Worm (Caenorhabditis elegans): ENCODE measurements around the gene Y105C5A.508.

Gene Y105C5A.508

DNA sequence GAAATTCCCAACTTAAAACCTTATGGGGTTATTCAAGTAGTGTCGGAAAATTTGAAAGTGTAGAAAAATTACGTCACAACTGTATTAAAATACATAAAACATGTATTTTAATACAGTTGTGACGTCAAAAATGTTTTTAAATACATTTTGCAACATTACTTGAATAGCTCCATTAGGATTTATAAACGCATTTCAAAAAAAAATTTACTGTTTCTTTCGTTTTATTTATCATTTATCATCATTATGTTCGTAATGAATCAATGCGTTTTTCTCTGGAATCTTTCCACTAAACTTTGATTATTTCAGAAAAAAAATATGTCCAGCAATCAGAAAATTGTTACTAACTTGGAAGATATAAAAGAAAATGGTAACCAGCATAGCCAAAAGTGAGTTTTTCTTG, at the start of gene Y105C5A.508:
Gene Y105C5A.508 (plus strand): TSS at position 301 of the 400 bp plus-strand sequence.
- TF ChIP-seq ceh-28 (tag; optimal IDR thresholded peaks at IDR 0.05), result no peak
- TF ChIP-seq aly-2 (tag; optimal IDR thresholded peaks at IDR 0.05), result no peak
- TF ChIP-seq pqm-1 (tag; optimal IDR thresholded peaks at IDR 0.05), result no peak
- no peak for TF ChIP-seq daf-12 (tag; optimal IDR thresholded peaks at IDR 0.05)
- TF ChIP-seq hmg-11 (tag; optimal IDR thresholded peaks at IDR 0.05), result no peak
- no peak for TF ChIP-seq nhr-77 (tag; optimal IDR thresholded peaks at IDR 0.05)
- no peak for TF ChIP-seq fos-1 (tag; optimal IDR thresholded peaks at IDR 0.05)
- no peak for TF ChIP-seq elt-2 (tag; optimal IDR thresholded peaks at IDR 0.05)
- TF ChIP-seq fkh-10 (GFP tag; optimal IDR thresholded peaks at IDR 0.05), result no peak
- TF ChIP-seq mdl-1 (tag; optimal IDR thresholded peaks at IDR 0.05), result no peak
- no peak for TF ChIP-seq elt-1 (tag; optimal IDR thresholded peaks at IDR 0.05)
- TF ChIP-seq nhr-76 (tag; optimal IDR thresholded peaks at IDR 0.05), result no peak
- no peak for TF ChIP-seq ztf-11 (tag; optimal IDR thresholded peaks at IDR 0.05)
- TF ChIP-seq egl-5 (tag; optimal IDR thresholded peaks at IDR 0.05), result no peak
- no peak for TF ChIP-seq ama-1 (optimal IDR thresholded peaks at IDR 0.05)
- TF ChIP-seq lin-15B (tag; optimal IDR thresholded peaks at IDR 0.05), result no peak

DNA sequence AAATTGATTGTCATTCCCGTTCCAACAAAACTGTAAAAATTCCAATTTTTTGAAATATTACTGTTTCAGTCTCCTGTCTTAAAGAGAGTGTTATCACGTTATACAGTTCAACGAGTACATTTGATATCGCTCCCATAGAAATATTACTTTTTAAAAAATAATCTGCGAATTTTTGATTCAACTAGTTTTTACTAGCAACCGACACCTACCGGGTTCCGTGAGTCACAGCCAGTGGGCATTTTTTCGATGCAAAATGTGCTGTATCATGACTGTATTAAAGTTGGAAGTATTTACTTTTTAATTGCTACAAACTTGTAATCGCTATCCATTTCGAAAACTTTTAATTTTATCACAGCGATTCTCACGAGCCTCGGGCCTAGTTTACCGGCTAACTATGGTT, 46.4 kb upstream of the Y105C5A.508 start:
- TF ChIP-seq jun-1 (tag; optimal IDR thresholded peaks at IDR 0.05), result no peak
- no peak for TF ChIP-seq lin-15B (tag; optimal IDR thresholded peaks at IDR 0.05)
- TF ChIP-seq lin-39 (tag; optimal IDR thresholded peaks at IDR 0.05), result no peak
- TF ChIP-seq daf-12 (tag; optimal IDR thresholded peaks at IDR 0.05), result no peak
- TF ChIP-seq nhr-76 (tag; optimal IDR thresholded peaks at IDR 0.05), result no peak
- no peak for TF ChIP-seq pha-4 (tag; optimal IDR thresholded peaks at IDR 0.05)
- no peak for TF ChIP-seq nhr-25 (tag; optimal IDR thresholded peaks at IDR 0.05)
- no peak for TF ChIP-seq ZK546.5 (tag; optimal IDR thresholded peaks at IDR 0.05)
- TF ChIP-seq fkh-2 (tag; optimal IDR thresholded peaks at IDR 0.05), result no peak

DNA sequence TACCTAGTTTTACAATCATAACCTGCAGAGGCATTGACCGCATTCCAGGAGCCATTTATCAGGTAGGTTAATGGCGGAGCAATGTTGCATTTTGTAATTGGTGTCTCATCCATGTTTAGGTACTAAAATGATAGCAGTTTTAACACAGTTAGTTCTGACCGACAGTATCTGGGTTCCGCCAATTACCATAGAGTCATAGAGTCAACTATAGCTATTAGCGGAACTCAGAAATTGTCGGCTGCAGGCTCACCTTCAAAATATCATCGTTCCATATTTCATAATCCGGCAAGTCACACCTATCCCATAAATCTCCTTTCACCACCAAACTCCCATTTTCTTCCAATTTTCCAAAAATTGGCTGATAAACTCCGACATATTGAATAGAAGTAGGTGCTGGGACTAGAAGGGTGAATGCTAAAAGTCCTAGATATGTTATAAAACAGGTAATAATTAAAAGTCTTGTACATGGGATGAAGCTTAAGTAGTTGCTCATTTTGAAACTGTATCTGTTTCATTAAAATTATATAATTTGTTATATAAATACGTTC, 44.2 kb upstream of the Y105C5A.508 start, which contains the start of gene Y73F8A.35:
Gene Y73F8A.35 (minus strand): TSS at position 498 of the 548 bp plus-strand sequence.
- no peak for TF ChIP-seq egl-5 (tag; optimal IDR thresholded peaks at IDR 0.05)
- TF ChIP-seq lin-39 (tag; optimal IDR thresholded peaks at IDR 0.05), result no peak
- TF ChIP-seq skn-1 (tag; optimal IDR thresholded peaks at IDR 0.05), result no peak
- no peak for TF ChIP-seq fos-1 (tag; optimal IDR thresholded peaks at IDR 0.05)
- TF ChIP-seq daf-12 (tag; optimal IDR thresholded peaks at IDR 0.05), result no peak
- TF ChIP-seq nhr-67 (tag; optimal IDR thresholded peaks at IDR 0.05), result no peak
- no peak for TF ChIP-seq tbx-2 (tag; optimal IDR thresholded peaks at IDR 0.05)
- TF ChIP-seq ceh-28 (tag; optimal IDR thresholded peaks at IDR 0.05), result no peak
- no peak for TF ChIP-seq ztf-4 (tag; optimal IDR thresholded peaks at IDR 0.05)
- TF ChIP-seq unc-62 (GFP tag; optimal IDR thresholded peaks at IDR 0.05), result no peak
- no peak for TF ChIP-seq R02D3.7 (tag; optimal IDR thresholded peaks at IDR 0.05)
- no peak for TF ChIP-seq sea-2 (GFP tag; optimal IDR thresholded peaks at IDR 0.05)
- TF ChIP-seq nhr-25 (tag; optimal IDR thresholded peaks at IDR 0.05), result no peak
- TF ChIP-seq ceh-16 (tag; optimal IDR thresholded peaks at IDR 0.05), result no peak
- TF ChIP-seq jun-1 (tag; optimal IDR thresholded peaks at IDR 0.05), result no peak

ce11 chrIV:15554771-15555170, 28.9 kb upstream of the Y105C5A.508 start:
- no peak for TF ChIP-seq mml-1 (tag; optimal IDR thresholded peaks at IDR 0.05)
- no peak for TF ChIP-seq aly-2 (tag; optimal IDR thresholded peaks at IDR 0.05)
- no peak for TF ChIP-seq pqm-1 (tag; optimal IDR thresholded peaks at IDR 0.05)
- no peak for TF ChIP-seq egl-27 (tag; optimal IDR thresholded peaks at IDR 0.05)
- TF ChIP-seq nhr-76 (tag; optimal IDR thresholded peaks at IDR 0.05), result no peak

DNA sequence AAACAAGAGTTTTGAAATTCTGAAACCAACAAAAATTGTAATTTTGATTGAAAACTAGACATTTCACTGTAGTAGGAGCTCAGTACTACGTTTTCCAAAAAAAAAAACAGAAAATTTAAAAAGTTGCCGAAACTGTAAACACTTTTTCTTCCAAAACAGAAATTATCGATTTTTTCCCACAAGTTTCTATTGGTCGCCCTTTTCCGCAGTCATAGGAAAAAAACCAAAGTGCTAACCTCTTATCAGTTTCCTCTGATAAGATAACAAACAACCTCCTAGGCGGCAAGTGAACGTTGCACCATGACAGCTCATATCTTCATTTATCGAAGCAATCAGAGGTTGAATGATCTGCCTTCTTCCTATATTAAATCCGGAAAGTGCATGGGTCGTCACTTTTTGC, 24.7 kb upstream of the Y105C5A.508 start:
- no peak for TF ChIP-seq nhr-28 (tag; optimal IDR thresholded peaks at IDR 0.05)
- TF ChIP-seq nfya-1 (tag; optimal IDR thresholded peaks at IDR 0.05; ENCODE audit: insufficient read depth), result peak; percentile 71
- no peak for TF ChIP-seq fos-1 (tag; optimal IDR thresholded peaks at IDR 0.05)
- peak; percentile 59 for TF ChIP-seq ceh-28 (tag; optimal IDR thresholded peaks at IDR 0.05)
- peak; percentile 83 for TF ChIP-seq elt-2 (tag; optimal IDR thresholded peaks at IDR 0.05)
- TF ChIP-seq pqm-1 (tag; optimal IDR thresholded peaks at IDR 0.05), result peak; percentile 26
